Worm (Caenorhabditis elegans): ENCODE results near the gene smcl-1.
"Not testable (repeated sequence)": the region's sequence is repeated elsewhere in the genome, so short reads cannot be mapped to it uniquely, and the experiment has no call there.

ce11 chrX:11643767-11644235 is 49.5 kb upstream of the smcl-1 start, which contains the start of gene sto-4:
- not testable (repeated sequence) for TF ChIP-seq unc-62 (GFP tag; optimal IDR thresholded peaks at IDR 0.05); nhr-76 (tag; optimal IDR thresholded peaks at IDR 0.05)

All from whole organism, L3 larva.